Fruit fly (Drosophila melanogaster): ENCODE data around the gene pigs.

DNA sequence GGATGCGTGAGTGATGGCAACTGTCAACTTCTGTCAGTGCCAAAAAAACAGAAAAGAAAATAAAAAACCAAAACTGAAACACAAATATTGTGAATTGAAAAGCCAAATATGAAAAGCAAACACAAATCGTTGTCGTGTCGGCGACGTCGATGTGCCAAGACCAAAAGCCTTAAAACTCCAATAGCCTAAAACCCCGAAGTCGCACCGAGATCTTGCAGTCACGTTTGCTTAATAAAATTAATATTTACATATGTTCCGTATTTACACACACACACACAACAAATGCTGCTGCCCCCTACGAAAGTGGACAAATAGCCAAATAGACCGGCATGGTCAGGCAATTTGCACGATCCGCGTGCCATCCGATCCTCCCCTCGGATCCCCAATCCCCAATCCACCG, 38.3 kb downstream of the pigs start:
- TF ChIP-seq CG9139 (GFP tag; optimal IDR thresholded peaks at IDR 0.05) (no peak), net (GFP tag; optimal IDR thresholded peaks at IDR 0.05) (no peak), Blimp-1 (GFP tag; optimal IDR thresholded peaks at IDR 0.05) (no peak), CG6163 (GFP tag; IDR thresholded peaks at IDR 0.05) (no peak), CG10669 (GFP tag; optimal IDR thresholded peaks at IDR 0.05) (no peak), svp (GFP tag) (no peak), Gug (GFP tag; IDR thresholded peaks at IDR 0.05) (no peak), CG10631 (GFP tag; optimal IDR thresholded peaks at IDR 0.05) (no peak), CG34406 (GFP tag; optimal IDR thresholded peaks at IDR 0.05) (no peak), CG15336 (GFP tag; IDR thresholded peaks at IDR 0.05) (no peak)

Measured in whole organism, prepupa.